Fruit fly (Drosophila melanogaster): ENCODE measurements around the gene Ac78C.

The Ac78C gene

dm6 chr3L:21201246-21201896 lies 29.6 kb upstream of the Ac78C start:
- TF ChIP-seq Dll (optimal IDR thresholded peaks at IDR 0.05): no peak
- TF ChIP-seq pan (optimal IDR thresholded peaks at IDR 0.05): no peak
- no peak for TF ChIP-seq CG8478 (optimal IDR thresholded peaks at IDR 0.05)
- no peak for TF ChIP-seq usp (GFP tag; optimal IDR thresholded peaks at IDR 0.05)
- TF ChIP-seq psq (optimal IDR thresholded peaks at IDR 0.05): no peak
- no peak for TF ChIP-seq EcR (GFP tag; optimal IDR thresholded peaks at IDR 0.05)

- no peak for TF ChIP-seq CG8478 (optimal IDR thresholded peaks at IDR 0.05)
These were observed 28.9 kb upstream of the Ac78C start for dm6 chr3L:21200587-21200986.

DNA sequence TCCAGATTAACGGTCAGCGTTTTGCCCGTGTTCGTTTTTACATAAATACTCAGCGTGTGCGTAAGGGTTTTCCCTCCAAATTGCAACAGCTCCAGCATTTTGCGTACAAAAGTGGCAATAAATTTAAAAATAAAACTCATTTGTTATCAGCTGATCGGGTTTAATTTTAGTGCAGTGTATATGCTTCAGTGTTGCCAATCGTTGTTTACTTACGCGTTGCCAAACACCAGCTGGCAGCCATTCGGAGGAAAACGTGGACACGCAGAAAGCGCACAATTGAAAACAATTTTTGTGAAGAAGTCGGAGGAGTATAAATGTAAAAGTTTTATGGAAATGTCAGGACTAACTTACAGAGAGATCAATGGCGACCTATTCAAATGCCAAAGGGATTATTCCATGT lies 24.8 kb upstream of the Ac78C start, which contains the start of the genes Targ3 and park:
Targ3 (plus strand) TSS at position 269 of the 400 bp plus-strand sequence.
park (minus strand) TSS at position 291 of the 400 bp plus-strand sequence.
- TF ChIP-seq Dll (optimal IDR thresholded peaks at IDR 0.05) (no peak), usp (GFP tag; optimal IDR thresholded peaks at IDR 0.05) (no peak)

DNA sequence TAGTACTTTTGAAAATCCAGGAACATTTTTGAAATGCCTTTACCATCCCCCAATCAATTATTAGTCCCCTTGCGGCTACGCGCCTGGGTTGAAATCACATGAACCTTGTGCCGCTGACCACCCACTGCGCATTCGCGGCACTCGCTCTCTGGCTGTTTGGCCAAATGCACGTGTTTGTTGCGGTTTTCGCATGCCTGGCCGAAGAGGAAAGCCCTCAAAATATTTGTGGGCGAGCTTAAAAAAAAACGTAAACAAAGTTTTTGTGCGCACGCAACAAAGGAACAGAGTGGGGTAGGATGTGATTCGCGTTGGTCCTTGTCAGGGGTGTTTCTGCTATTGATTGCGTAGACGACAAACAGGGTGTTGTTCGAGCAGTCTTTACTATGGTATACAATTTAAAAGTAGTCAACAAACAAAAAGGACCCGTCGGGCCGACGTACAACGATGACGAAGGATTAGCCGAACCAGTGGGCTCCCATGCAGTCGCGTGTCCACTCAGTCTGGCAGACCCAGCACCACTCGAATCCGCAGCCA lies 22.7 kb upstream of the Ac78C start:
- no peak for TF ChIP-seq Dll (optimal IDR thresholded peaks at IDR 0.05)
- TF ChIP-seq psq (optimal IDR thresholded peaks at IDR 0.05): no peak
- no peak for TF ChIP-seq pan (optimal IDR thresholded peaks at IDR 0.05)
- no peak for TF ChIP-seq EcR (GFP tag; optimal IDR thresholded peaks at IDR 0.05)
- no peak for TF ChIP-seq CG8478 (optimal IDR thresholded peaks at IDR 0.05)
- no peak for TF ChIP-seq usp (GFP tag; optimal IDR thresholded peaks at IDR 0.05)

dm6 chr3L:21193170-21193569 lies 21.4 kb upstream of the Ac78C start, which contains the start of gene CG42337:
CG42337 (minus strand) TSS chr3L:21193363.
- TF ChIP-seq CG8478 (optimal IDR thresholded peaks at IDR 0.05) (no peak), Dll (optimal IDR thresholded peaks at IDR 0.05) (no peak), pan (optimal IDR thresholded peaks at IDR 0.05) (no peak), psq (optimal IDR thresholded peaks at IDR 0.05) (no peak), usp (GFP tag; optimal IDR thresholded peaks at IDR 0.05) (no peak), EcR (GFP tag; optimal IDR thresholded peaks at IDR 0.05) (no peak)

DNA sequence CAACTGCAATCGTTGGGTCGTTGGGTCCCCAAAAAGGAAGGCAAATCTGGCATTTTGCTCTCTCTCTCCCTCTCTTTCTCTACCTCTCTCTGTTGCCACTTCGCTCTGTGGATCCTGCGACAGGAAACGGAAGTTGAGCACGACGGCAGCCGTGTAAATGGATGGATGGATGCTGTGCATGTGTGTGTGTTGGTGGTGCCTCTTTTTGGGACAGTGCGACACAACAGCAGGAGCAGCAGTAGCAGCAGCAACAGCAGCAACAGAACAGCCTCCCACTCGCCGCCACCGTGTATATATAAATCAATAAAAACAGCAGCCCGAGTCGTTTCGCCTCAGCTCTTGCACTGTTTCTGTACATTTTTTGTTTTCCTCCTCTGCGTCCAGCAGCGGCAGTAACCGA lies 20.3 kb upstream of the Ac78C start:
- TF ChIP-seq Dll (optimal IDR thresholded peaks at IDR 0.05) (no peak), pan (optimal IDR thresholded peaks at IDR 0.05) (no peak), CG8478 (optimal IDR thresholded peaks at IDR 0.05) (no peak), psq (optimal IDR thresholded peaks at IDR 0.05) (no peak)

DNA sequence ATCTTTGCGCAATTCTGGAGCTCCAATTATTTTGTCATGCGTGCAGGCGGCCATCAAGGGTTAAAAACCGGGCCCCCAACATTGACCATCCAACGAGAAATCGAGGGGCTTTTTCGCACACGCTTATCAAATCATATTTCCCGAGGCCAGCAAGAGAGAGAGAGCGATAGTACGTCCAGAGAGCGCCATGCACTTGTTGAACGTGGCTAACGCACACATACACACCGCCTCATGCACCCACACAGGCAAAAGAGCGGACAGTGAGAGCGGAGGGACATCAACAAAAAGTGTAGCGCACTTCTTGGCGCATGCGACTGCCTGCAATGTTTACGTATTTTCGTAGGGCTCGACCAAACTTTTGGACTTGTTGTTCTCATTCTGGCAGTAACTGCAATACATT lies 14.8 kb upstream of the Ac78C start:
- TF ChIP-seq pan (optimal IDR thresholded peaks at IDR 0.05): no peak

DNA sequence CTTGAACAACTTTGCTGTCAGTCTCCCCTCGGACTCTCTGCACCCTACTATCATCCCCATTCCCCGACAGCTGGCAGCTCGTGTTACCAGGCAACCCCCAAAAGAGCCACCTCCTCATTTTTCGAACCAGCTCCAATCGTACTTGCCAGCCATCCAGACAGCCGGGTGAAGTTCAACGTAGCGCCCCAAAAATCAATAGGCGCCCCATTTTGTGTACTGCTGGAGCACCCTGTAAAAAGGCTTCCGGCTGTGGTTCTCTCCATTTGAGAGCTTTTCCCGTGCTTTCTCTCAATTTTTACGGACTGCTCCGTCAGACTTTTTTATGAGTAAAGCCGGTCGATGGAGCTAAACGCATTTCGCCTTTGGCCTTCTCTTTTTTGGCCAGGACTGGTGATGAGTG lies 13.9 kb upstream of the Ac78C start:
- no peak for TF ChIP-seq EcR (GFP tag; optimal IDR thresholded peaks at IDR 0.05)
- TF ChIP-seq usp (GFP tag; optimal IDR thresholded peaks at IDR 0.05): no peak
- no peak for TF ChIP-seq CG8478 (optimal IDR thresholded peaks at IDR 0.05)
- TF ChIP-seq psq (optimal IDR thresholded peaks at IDR 0.05): no peak
- TF ChIP-seq Dll (optimal IDR thresholded peaks at IDR 0.05): no peak
- TF ChIP-seq pan (optimal IDR thresholded peaks at IDR 0.05): no peak

DNA sequence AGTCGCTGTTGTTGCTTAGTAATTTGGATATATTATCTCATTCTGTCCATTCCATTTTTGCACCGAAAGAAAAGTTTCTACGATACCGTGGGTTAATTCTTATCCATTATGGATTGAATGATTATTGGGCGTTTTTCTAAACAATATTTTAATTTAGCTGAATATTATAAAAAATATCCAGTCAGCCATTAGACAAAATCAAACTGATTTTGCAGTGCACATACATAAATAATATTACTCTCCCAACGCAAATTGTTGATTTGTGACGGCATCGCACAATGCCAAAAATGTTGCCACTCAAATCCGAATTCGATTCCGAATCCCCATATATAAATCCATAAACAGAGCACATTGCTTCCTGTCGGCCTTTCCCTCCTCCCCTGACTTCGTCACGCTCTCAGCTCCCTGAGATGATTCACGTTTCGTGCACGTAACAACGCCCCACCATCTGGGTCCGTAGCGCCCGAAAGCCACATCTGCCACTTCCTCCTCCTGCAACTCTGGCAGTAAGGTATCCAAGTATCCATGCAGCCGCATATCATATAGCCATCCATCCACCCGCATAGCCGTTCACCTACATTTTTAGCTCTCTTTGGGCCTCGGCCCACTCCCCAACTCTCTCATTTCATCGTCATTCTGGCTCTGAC lies 5.3 kb upstream of the Ac78C start:
- TF ChIP-seq Dll (optimal IDR thresholded peaks at IDR 0.05): no peak
- TF ChIP-seq pan (optimal IDR thresholded peaks at IDR 0.05): no peak
- no peak for TF ChIP-seq psq (optimal IDR thresholded peaks at IDR 0.05)
- no peak for TF ChIP-seq CG8478 (optimal IDR thresholded peaks at IDR 0.05)

DNA sequence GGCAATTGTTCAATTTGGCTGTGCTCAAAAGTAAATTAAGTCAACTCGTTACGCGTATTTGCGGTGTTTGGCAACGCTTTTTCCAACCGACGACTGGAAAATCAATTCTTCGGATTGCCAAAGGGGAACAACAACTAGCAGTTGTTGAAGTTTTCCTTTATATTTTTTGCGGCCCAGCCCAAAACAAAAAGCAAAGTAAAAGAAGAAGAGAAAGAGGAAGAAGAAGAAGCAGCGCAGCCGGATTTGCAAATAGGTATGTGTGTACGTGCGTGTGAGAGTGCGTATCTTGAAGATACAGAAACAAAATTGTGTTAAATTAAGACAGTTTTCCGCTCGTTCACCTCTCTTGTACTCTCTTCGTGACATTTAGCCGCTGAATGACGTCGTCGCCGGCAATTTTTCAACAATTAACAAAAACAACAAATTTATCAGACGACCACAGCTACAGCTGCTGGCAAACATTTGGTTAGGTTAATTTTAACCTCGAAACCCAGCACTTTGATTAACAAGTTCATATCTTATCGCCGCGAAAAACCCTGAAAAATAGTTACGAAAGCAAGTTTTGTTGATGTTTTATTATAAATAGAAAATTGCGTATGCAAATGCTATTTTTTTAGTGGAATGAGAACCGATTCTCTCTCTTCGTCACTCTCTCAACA lies 4.7 kb upstream of the Ac78C start:
- TF ChIP-seq psq (optimal IDR thresholded peaks at IDR 0.05): no peak
- TF ChIP-seq Dll (optimal IDR thresholded peaks at IDR 0.05): no peak
- no peak for TF ChIP-seq usp (GFP tag; optimal IDR thresholded peaks at IDR 0.05)
- no peak for TF ChIP-seq EcR (GFP tag; optimal IDR thresholded peaks at IDR 0.05)
- no peak for TF ChIP-seq pan (optimal IDR thresholded peaks at IDR 0.05)
- TF ChIP-seq CG8478 (optimal IDR thresholded peaks at IDR 0.05): no peak

DNA sequence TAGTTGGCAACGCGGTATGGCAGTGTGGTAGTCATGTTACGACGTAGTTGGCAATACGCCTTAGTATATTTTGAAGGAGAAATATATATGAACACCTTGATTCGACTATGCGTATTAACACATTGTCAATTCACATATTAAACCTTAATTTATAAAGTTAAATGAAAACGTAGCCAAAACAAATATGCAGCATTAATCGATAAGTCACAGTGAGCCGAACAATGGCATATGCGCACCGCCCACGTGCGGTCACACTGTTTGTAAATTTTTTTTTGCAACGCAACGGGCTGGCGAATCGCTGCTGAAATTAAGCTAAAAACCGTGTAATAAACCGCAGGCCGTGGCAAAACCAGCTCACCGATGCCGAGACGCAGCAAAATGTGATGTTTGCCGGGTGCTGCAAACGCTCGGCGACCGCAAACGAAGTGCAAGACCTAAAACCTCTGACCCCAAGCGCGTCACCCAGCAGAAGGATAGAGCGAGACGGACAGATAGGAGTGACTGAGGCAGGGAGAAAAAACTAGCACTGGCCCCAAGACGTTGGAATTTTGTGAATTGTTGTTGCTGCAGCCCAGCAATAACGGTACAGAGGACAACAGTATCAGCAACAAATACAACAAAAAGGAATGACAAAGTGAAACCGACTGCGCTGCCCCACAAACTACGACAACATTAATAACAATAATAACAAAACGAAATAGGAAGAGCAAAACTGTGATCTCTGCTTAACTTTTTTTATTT lies 4.0 kb upstream of the Ac78C start:
- no peak for TF ChIP-seq CG8478 (optimal IDR thresholded peaks at IDR 0.05)
- TF ChIP-seq usp (GFP tag; optimal IDR thresholded peaks at IDR 0.05): no peak
- no peak for TF ChIP-seq EcR (GFP tag; optimal IDR thresholded peaks at IDR 0.05)
- no peak for TF ChIP-seq pan (optimal IDR thresholded peaks at IDR 0.05)
- no peak for TF ChIP-seq Dll (optimal IDR thresholded peaks at IDR 0.05)
- no peak for TF ChIP-seq psq (optimal IDR thresholded peaks at IDR 0.05)

DNA sequence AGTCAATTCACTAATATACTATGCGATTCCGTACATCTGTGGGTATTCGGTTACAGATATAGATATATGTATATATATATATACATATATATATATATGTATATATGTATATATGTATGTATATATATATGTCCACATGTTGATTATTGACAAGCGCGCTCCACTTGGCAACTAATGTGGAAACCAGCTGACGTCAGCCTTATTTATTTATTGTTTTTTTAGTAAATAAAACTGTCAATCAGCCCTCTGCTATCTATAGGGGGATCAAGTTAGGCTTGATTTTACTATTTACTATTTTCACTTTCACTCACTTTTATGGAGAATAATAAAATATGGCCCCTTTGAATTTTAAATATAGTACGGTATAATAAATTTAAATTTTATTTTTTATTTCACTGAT lies 3.2 kb upstream of the Ac78C start:
- TF ChIP-seq usp (GFP tag; optimal IDR thresholded peaks at IDR 0.05) (no peak), psq (optimal IDR thresholded peaks at IDR 0.05) (no peak), EcR (GFP tag; optimal IDR thresholded peaks at IDR 0.05) (no peak), Dll (optimal IDR thresholded peaks at IDR 0.05) (no peak), CG8478 (optimal IDR thresholded peaks at IDR 0.05) (no peak), pan (optimal IDR thresholded peaks at IDR 0.05) (no peak)
